Fruit fly (Drosophila melanogaster): Measurements from ENCODE around the gene Ssl2.

Gene Ssl2

DNA sequence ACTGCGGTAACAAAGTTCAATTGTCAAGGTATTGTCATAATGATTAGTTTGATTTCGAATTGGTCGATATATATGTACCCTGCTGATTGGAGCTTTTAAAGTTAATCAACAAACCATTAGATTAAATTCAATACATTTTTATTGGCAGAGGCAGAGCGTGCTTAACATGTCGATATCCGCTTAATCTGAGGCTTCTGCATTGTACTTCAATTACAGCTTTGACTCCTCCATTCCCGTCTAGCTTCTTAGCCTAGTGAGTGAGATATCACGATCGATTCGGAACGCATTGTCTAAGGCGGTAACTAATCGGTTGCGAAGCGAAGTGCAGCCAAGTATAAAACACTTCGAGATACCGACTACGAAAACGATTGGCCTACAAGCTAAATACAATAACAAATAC lies at the start of gene Ssl2:
Gene Ssl2, minus strand, starts transcription at position 101 of the 400 bp plus-strand sequence.
- no peak for TF ChIP-seq noc (tag; optimal IDR thresholded peaks at IDR 0.05)

DNA sequence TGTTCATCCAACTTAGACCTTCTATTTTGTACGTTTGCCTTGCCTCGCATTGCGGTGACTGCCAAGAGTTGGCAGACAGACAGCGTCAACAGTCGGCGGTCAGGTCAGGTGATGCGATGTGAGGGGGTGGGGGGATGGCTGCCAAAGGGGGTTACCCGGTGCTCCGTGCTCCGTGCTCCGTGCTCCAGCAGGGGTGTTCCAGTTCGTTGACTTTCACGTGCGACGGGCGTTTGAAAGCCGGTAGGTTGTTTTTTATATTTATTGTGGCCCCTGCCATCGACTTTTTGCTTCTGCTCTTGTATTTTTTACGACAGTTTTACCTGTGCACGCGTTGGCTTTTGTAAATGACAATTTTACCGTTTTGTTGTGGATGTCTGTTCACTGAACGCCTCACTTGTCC lies 49.6 kb upstream of the Ssl2 start:
- no peak for TF ChIP-seq noc (tag; optimal IDR thresholded peaks at IDR 0.05)

DNA sequence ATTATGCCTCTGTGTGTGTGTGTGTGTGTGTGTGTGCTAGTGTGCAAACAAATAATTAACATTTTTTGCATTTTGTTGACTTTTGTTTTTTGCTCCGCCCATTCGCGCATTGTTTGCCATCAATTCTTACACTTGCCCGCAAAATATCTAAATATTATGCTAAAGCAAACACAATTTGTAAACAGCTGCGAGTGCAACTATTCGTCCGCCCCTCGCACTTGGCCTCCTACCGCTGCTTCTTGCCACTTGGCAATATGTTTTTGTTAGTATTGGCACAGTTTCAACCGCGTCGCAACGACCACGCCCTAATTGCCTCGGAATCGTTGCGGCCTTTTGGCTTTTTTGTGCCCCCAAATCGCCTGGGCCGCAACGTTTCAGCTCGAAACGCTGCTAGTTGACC lies 45.1 kb upstream of the Ssl2 start:
- TF ChIP-seq noc (tag; optimal IDR thresholded peaks at IDR 0.05), result no peak

DNA sequence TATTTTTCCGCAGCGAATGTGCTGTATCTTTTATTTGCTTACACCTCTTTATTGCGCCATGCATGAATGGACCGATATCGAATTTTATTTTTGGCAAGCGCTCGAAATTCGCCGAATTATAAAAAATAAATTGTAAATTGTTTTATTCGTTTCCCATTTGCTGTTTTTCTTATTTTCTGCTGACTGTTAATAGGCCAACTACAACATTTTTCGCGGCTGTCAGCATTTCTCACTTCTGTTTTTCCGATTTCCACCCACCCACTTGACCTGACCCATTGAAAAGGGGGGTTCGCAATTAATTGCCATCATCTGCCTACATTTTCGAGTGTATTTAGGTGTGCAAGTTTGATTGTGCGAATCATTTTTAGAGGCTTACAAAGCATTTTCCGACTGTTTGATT lies 44.2 kb upstream of the Ssl2 start:
- TF ChIP-seq noc (tag; optimal IDR thresholded peaks at IDR 0.05), result no peak

DNA sequence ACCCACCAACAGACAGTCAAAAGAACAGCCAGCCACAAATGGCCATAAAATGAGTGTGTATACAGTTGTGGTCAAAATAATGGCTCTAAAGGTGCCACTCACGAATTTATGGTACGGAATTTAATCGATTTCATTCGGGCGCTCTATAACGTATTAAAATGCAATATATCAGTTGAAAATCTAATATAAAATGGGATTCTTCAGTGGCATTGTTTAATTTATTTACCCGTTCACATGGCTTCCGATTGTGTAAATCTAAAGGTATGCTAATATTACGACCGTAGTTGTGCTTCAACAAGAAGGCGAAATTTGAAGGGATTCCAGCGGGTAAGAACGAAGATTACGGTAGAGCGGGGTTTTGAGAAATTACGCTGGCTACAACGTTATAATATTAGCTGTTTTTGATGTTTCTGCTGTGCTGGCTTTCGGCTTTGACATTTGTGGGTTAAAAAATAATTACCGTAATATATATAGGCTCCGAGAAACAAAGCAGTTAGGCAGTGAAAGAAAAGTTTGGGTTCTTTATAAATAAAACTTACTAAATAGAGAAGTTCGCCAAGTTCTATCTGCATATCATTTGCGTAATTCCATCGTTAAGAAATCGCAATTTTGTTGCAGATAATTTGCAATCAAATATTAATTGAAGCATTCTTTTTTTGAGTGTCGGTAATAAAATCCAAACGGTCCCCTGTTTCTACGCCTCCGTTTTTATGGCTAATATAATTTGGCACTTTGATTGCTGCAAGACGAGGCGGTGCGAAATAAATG lies 43.4 kb upstream of the Ssl2 start:
- TF ChIP-seq noc (tag; optimal IDR thresholded peaks at IDR 0.05), result peak; percentile 19

DNA sequence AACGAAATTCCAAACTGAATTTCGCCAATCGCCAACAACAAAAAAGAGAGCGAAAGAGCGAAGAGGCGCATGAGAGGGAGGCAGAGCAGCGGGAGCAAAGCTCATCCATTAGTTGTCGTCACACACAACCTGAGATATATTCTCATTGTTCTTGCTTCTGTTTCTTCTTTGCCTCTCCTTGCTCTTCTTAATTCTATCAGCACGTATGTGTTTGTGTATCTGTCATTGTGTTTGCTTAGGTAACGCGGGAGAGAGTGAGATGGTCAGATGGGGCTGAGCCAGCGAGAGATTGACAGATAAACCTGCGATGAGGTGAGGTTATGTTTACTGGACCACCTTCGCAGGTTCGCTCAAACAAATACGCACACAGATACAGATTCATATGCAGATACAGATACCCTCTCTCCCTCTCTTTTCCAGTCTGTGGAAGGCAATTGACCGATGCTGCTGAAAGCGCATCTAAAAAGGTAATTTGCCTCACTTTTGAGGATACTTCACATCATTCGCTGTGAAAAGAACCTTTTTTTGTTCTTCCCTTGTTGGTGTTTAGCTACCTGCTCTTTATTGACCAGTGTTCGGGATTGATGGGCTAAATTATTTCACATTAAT lies 41.7 kb upstream of the Ssl2 start:
- peak; percentile 16 for TF ChIP-seq noc (tag; optimal IDR thresholded peaks at IDR 0.05)

DNA sequence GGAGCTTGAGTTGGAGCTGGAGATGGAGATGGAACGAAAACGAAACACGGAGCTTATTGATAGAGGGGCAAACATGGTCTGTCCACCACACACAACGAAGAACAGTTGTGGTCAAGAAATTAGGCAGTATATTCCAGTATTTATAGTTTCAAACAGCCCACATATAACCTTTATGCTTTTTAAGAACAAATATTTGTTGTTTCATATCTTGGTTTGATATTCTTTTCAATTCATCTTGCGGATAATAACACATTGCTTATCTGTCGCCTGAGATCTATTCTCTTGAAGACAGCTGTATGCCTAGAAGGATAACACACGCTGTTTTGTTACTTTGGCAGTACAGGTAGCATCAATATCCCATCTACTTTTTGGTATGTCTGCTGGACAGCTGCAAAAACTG lies 40.4 kb upstream of the Ssl2 start:
- no peak for TF ChIP-seq noc (tag; optimal IDR thresholded peaks at IDR 0.05)

DNA sequence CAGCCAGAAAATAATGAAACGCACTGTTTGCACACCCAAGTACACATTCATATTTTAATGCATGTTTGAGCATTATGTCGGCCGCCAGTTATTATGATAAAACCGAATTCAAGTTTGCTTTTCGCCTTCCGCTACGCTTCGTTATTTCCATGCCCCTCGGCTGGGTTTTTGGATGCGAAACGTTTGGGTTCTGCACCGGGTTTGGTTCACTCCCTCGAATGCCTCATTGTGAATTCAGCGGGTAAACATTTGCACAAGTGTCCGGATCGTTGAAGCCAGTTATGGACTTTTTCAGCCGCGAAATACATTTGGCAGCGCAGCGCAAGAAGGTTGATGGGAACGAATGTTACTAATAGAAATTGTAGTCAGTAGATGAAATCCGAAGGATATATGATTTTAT lies 38.7 kb upstream of the Ssl2 start:
- no peak for TF ChIP-seq noc (tag; optimal IDR thresholded peaks at IDR 0.05)

DNA sequence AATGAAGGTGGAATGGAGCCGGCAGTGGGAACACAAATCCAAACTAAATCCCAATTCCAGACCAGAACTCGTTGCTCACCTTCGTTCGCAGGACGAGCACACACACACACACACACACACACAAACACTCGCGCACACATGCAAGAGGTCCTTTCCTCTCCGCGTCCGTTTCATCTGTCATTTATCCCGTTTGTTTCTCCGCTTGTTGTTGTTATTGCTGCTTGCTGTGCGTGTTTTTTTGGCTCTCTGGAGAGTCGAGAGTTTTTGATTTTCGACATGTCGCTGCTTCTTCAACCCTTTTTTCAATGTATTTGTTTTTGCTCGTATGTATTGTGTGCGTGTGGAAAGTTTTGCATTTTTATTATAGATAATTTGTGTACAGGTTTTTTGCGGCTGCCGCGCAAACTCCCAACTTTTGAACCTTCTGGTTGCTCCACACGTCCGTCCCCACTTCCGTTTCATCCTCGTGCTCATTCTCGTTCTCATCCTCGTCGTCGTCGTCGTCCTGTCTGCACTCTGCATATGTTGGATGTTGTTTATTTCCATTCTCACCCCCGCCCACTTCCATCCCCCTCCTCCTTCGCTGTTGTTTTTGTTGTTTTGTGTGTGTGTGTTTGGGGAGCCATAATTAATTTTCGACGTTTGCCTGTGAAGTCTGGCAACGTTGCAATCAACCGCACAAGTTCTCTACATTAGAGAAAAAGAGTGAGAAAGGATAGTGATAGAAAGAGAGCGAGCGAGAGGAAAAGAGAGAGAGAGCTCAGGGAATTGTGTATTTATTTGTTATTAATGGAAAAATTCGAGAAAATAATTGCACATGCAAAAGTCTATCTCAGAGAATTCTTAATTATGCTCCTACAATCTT lies 37.0 kb upstream of the Ssl2 start:
- TF ChIP-seq noc (tag; optimal IDR thresholded peaks at IDR 0.05), result no peak

DNA sequence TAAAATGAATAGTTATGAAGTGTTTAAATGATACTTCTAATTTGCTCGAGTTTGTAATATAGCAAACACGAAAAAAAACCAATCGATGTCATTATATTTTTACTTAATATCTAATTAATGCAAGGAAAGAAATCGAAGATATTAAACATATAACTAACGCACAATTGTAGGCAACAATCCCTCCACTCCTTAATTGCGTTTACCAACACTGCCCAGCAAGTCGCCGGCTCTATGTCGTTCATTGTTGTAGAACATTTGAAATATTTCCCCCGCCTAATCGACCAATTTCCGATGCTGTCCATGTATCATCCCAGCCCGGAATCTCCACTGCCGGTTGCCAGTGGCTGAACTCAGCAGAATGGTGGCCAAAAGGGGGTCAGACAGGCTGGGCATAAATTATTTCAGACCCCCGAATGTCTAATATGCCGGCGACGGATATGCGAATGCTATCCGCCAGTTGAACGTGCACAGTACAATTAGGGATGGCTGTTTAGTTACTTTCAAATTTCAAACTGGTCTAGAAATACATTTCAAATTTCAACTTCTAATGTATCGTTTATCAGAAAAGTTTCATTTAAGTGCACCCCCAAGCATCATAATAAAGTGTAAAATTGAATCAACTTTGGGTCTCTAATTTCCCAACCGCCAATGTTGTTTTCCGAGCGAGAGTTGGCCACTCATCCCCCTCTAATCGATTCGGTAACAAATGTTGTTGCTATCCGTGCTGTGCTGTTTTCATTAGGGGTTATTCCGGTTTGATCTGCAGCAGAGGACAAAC lies 36.2 kb upstream of the Ssl2 start:
- TF ChIP-seq noc (tag; optimal IDR thresholded peaks at IDR 0.05), result peak; percentile 29

DNA sequence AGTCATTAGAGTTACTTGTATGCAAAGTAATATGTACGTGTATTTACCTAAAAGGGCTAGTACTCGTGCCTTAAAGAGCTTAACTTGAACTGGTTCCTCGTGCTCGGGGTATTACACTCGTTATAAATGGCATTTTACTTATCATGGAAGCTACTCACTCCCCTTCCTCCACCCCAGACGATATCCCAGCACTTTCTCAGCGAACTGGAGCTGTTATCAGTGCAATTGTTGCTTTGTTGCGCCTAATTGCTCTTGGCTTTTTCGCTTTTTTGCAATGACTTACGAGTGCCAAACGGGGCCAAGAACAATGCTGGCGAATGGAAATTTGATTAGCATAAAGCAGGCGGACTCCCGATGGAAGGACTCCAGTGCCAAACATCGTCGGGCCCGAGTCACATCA lies 34.6 kb upstream of the Ssl2 start:
- TF ChIP-seq noc (tag; optimal IDR thresholded peaks at IDR 0.05), result no peak

DNA sequence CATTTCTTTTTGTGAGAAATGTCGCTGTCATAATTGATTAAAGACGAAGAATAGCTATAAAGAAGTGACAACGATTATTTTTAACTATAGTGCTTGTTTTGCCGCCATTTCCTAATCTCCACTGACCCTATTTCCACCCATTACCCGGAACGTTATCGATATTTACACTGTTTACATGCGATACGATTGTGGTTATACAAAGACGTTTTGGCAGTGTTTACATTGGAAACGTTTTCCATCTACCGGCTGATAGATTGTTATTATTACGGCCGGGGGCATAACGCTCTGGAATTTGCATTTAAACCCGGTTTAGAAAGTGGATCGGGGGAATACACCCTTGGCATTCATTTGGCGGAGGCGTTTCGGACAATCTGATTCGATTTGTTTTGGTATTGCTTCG lies 33.8 kb upstream of the Ssl2 start:
- TF ChIP-seq noc (tag; optimal IDR thresholded peaks at IDR 0.05), result no peak

DNA sequence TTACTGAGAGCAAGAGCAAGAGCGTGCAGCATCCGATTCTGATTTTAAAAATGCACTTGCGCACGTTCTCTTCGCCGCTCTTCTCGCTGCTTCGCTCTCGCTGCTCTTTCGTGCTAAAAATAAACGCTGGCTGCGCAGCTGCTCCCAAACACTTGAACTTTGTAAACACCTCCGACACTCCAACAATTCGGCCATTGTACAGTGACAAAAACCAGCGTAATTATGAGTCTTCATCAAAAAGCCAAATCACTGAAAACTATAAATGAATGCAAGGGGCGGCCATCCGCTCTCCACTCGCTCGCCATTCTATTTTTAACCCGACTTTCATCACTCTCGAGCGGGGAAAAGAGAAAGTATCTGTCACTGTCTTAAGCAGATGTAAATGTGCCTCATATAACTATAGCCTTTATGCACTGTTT lies 32.2 kb upstream of the Ssl2 start:
- TF ChIP-seq noc (tag; optimal IDR thresholded peaks at IDR 0.05), result no peak

DNA sequence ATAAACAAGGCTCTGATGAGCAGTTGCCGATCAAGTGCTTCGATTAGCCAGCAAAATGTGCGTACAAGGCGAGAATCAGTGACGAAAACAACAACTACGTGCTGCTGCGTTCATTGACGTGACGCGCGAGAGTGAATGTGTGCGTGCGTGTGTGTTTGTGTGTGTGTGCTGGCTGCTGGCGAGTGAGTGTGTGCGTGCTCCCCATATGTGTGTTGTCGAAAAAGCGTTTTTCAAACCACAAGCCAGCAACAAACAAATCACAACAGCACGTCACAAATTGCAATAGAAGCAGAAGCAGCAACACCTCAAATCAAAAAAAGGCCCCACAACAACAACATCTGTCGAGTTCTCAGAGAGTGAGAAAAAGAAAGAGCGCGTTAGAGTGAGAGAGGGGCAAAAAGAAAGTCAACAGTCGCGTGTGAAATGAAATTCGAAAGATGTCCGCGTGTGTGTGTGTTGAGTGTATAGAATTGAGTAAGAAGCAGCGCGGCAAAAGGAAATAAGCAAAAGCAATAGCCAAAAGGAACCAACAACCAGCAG lies 31.5 kb upstream of the Ssl2 start:
- TF ChIP-seq noc (tag; optimal IDR thresholded peaks at IDR 0.05), result no peak

DNA sequence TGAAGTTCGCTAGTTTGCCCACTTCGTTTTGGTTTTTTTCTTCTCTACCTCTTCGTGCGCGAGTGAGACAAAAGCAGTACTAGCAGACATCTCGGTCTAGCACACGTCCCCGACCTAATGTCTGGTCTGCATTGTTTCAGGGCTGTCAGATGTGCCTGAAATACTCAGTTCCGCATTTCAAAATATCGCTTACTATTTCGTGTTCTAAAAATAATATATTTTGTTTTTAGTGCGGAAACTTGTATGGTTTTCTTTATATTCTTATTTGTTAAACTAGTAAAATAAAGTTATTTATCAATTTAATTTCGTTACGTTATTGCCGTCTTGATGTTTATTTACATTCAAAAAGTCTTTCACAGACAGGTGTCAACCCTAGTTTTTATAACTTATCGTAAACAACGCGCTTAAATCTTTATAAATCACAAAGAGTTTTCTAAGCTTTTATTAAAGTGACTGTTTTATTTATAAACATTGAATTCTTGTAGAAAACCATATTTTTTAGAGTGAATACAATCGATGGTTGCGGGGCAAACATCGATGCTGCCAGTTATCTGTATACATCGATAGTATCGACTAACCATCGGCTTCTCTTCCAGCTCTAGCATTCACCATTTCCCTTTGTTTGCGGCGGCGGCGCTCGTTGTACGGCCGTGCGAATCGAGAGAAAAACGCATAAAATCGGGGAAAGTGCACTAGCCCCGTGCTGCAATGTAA lies 30.9 kb upstream of the Ssl2 start:
- peak; percentile 85 for TF ChIP-seq noc (tag; optimal IDR thresholded peaks at IDR 0.05)
